Worm (Caenorhabditis elegans) whole organism, L4 larva: ENCODE results near the gene ttll-4.

Experiments used
- F26F4.8 ChIP-seq: fragments of 200-800 bp; sonication (Bioruptor generic); conservative IDR thresholded peaks from 2 replicates; pipeline ENCODE4 v1.3.6; 2022; ENCODE audit warnings: missing genetic modification characterization, missing compliant biosample characterization
- R02D3.7 ChIP-seq: fragments of 150-350 bp; sonication (generic microtip); optimal IDR thresholded peaks from 3 replicates; lab custom pipeline; 2014; ENCODE audit warnings: missing biosample characterization, missing genetic modification characterization
- T20F7.1 ChIP-seq: fragments of 200-800 bp; sonication (Bioruptor generic); optimal IDR thresholded peaks from 2 replicates; lab custom pipeline; 2018; ENCODE audit warnings: mild to moderate bottlenecking, missing genetic modification characterization, missing compliant biosample characterization
- Y5F2A.4 ChIP-seq: fragments of 200-800 bp; sonication (Bioruptor generic); optimal IDR thresholded peaks from 2 replicates; lab custom pipeline; 2018; ENCODE audit warnings: mild to moderate bottlenecking, missing genetic modification characterization, missing compliant biosample characterization
- ZK337.2 ChIP-seq: fragments of 200-800 bp; sonication (Bioruptor generic); IDR thresholded peaks from 2 replicates; pipeline ENCODE4 v1.3.6; 2022; ENCODE audit warnings: missing genetic modification reagents, missing genetic modification characterization, missing compliant biosample characterization
- arid-1 ChIP-seq: fragments of 200-800 bp; sonication (Bioruptor generic); conservative IDR thresholded peaks from 2 replicates; pipeline ENCODE4 v1.3.6; 2022; ENCODE audit warnings: missing genetic modification reagents, missing genetic modification characterization, missing compliant biosample characterization
- ceh-20 ChIP-seq: fragments of 200-800 bp; sonication (Bioruptor generic); IDR thresholded peaks from 2 replicates; pipeline ENCODE4 v1.3.6; 2022; ENCODE audit warnings: missing genetic modification reagents, missing genetic modification characterization, missing compliant biosample characterization
- ceh-82 ChIP-seq: sonication (generic microtip); optimal IDR thresholded peaks from 2 replicates; lab custom pipeline; 2017; ENCODE audit warnings: missing biosample characterization, missing genetic modification characterization
- ces-1 ChIP-seq: fragments of 150-350 bp; sonication (generic microtip); optimal IDR thresholded peaks from 4 replicates; lab custom pipeline; 2014; ENCODE audit warnings: missing biosample characterization, missing genetic modification reagents, missing genetic modification characterization
- daf-12 ChIP-seq: fragments of 150-350 bp; optimal IDR thresholded peaks from 2 replicates; lab custom pipeline; 2014; ENCODE audit warnings: missing biosample characterization, missing genetic modification reagents, missing genetic modification characterization
- dpl-1 ChIP-seq: fragments of 150-350 bp; optimal IDR thresholded peaks from 2 replicates; lab custom pipeline; 2014; ENCODE audit warnings: missing biosample characterization, missing genetic modification reagents, missing genetic modification characterization
- dve-1 ChIP-seq: sonication (generic microtip); optimal IDR thresholded peaks from 2 replicates; lab custom pipeline; 2017; ENCODE audit warnings: antibody characterized with exemption, mild to moderate bottlenecking, missing genetic modification characterization, missing compliant biosample characterization; ENCODE audit not compliant: insufficient read depth
- fkh-10 ChIP-seq: fragments of 150-350 bp; optimal IDR thresholded peaks from 2 replicates; lab custom pipeline; 2014; ENCODE audit warnings: missing biosample characterization, missing genetic modification reagents, missing genetic modification characterization
- hif-1 ChIP-seq, 2 experiments: sonication (generic microtip); optimal IDR thresholded peaks; 2 replicates each; lab custom pipeline; 2016 to 2017; ENCODE audit warnings: missing compliant biosample characterization in 2 of 2, missing genetic modification characterization in 2 of 2, missing genetic modification reagents in 2 of 2, missing genotype in 2 of 2, mild to moderate bottlenecking in 1 of 2
- hmg-1.1 ChIP-seq: fragments of 200-800 bp; sonication (Bioruptor generic); IDR thresholded peaks from 2 replicates; pipeline ENCODE4 v1.3.6; 2022; ENCODE audit warnings: missing genetic modification reagents, missing genetic modification characterization, missing compliant biosample characterization
- lin-13 ChIP-seq: fragments of 150-350 bp; optimal IDR thresholded peaks from 2 replicates; lab custom pipeline; 2014; ENCODE audit warnings: missing biosample characterization, missing genetic modification reagents, missing genetic modification characterization
- lin-15B ChIP-seq: fragments of 150-350 bp; sonication (generic microtip); optimal IDR thresholded peaks from 3 replicates; lab custom pipeline; 2014; ENCODE audit warnings: missing biosample characterization, missing genetic modification characterization
- lin-29 ChIP-seq: fragments of 200-800 bp; sonication (Bioruptor generic); IDR thresholded peaks from 2 replicates; pipeline ENCODE4 v1.3.6; 2022; ENCODE audit warnings: missing genetic modification reagents, missing genetic modification characterization, missing compliant biosample characterization
- lin-38 ChIP-seq: fragments of 200-800 bp; sonication (Bioruptor generic); IDR thresholded peaks from 2 replicates; pipeline ENCODE4 v1.3.6; 2022; ENCODE audit warnings: missing genetic modification reagents, missing genetic modification characterization, missing compliant biosample characterization
- lir-3 ChIP-seq: sonication (generic microtip); optimal IDR thresholded peaks from 2 replicates; lab custom pipeline; 2016; ENCODE audit warnings: mild to moderate bottlenecking, missing genetic modification characterization, missing compliant biosample characterization
- lsy-2 ChIP-seq, 2 experiments: fragments of 150-350 bp in 1 of 2; sonication (generic microtip) in 1 of 2; optimal IDR thresholded peaks; 2 replicates each; lab custom pipeline; 2014 to 2017; ENCODE audit warnings: missing biosample characterization in 2 of 2, missing genetic modification characterization in 2 of 2
- madf-5 ChIP-seq, 2 experiments: fragments of 200-800 bp; sonication (Bioruptor generic); IDR thresholded peaks; 2 replicates each; pipeline ENCODE4 v1.3.6; 2022; ENCODE audit warnings: missing compliant biosample characterization in 2 of 2, missing genetic modification characterization in 2 of 2
- mdt-29 ChIP-seq: fragments of 200-800 bp; sonication (Bioruptor generic); IDR thresholded peaks from 2 replicates; pipeline ENCODE4 v1.3.6; 2022; ENCODE audit warnings: missing genetic modification reagents, missing genetic modification characterization, missing compliant biosample characterization
- mep-1 ChIP-seq: fragments of 150-350 bp; sonication (generic microtip); optimal IDR thresholded peaks from 3 replicates; lab custom pipeline; 2014; ENCODE audit warnings: missing biosample characterization, missing genetic modification characterization
- mes-2 ChIP-seq: sonication (generic microtip); optimal IDR thresholded peaks from 2 replicates; lab custom pipeline; 2016; ENCODE audit warnings: missing genotype, mild to moderate bottlenecking, missing genetic modification characterization, missing compliant biosample characterization; ENCODE audit not compliant: poor library complexity, severe bottlenecking
- mxl-3 ChIP-seq: fragments of 200-800 bp; sonication (Bioruptor generic); optimal IDR thresholded peaks from 2 replicates; lab custom pipeline; 2018; ENCODE audit warnings: mild to moderate bottlenecking, missing genetic modification characterization, missing compliant biosample characterization
- nhr-10 ChIP-seq: fragments of 150-350 bp; optimal IDR thresholded peaks from 2 replicates; lab custom pipeline; 2014; ENCODE audit warnings: missing biosample characterization, missing genetic modification characterization
- nhr-102 ChIP-seq: sonication (generic microtip); optimal IDR thresholded peaks from 2 replicates; lab custom pipeline; 2016; ENCODE audit warnings: mild to moderate bottlenecking, missing genetic modification characterization, moderate library complexity, missing compliant biosample characterization
- nhr-11 ChIP-seq: fragments of 150-350 bp; optimal IDR thresholded peaks from 2 replicates; lab custom pipeline; 2014; ENCODE audit warnings: missing biosample characterization, missing genetic modification characterization
- nhr-237 ChIP-seq: sonication (generic microtip); optimal IDR thresholded peaks from 2 replicates; lab custom pipeline; 2017; ENCODE audit warnings: missing biosample characterization, missing genetic modification characterization
- nhr-25 ChIP-seq: sonication (generic microtip); optimal IDR thresholded peaks from 2 replicates; lab custom pipeline; 2017; ENCODE audit warnings: missing genetic modification characterization, mild to moderate bottlenecking, missing compliant biosample characterization, antibody characterized with exemption, moderate library complexity, borderline replicate concordance; ENCODE audit not compliant: insufficient read depth
- nhr-28 ChIP-seq: fragments of 150-350 bp; optimal IDR thresholded peaks from 2 replicates; lab custom pipeline; 2014; ENCODE audit warnings: missing biosample characterization, missing genetic modification characterization
- nhr-76 ChIP-seq: fragments of 150-350 bp; optimal IDR thresholded peaks from 2 replicates; lab custom pipeline; 2014; ENCODE audit warnings: missing biosample characterization, missing genetic modification characterization
- nhr-77 ChIP-seq: fragments of 150-350 bp; optimal IDR thresholded peaks from 2 replicates; lab custom pipeline; 2014; ENCODE audit warnings: missing biosample characterization, missing genetic modification characterization
- skn-1 ChIP-seq: fragments of 150-350 bp; optimal IDR thresholded peaks from 2 replicates; lab custom pipeline; 2014; ENCODE audit warnings: missing biosample characterization, missing genetic modification characterization
- snpc-1.2 ChIP-seq: fragments of 200-800 bp; sonication (Bioruptor generic); IDR thresholded peaks from 2 replicates; pipeline ENCODE4 v1.3.6; 2022; ENCODE audit warnings: missing genetic modification reagents, missing genetic modification characterization, missing compliant biosample characterization
- snpc-4 ChIP-seq: fragments of 150-350 bp; optimal IDR thresholded peaks from 2 replicates; lab custom pipeline; 2014; ENCODE audit warnings: missing biosample characterization, missing genetic modification characterization
- zfp-2 ChIP-seq: sonication (generic microtip); optimal IDR thresholded peaks from 2 replicates; lab custom pipeline; 2016; ENCODE audit warnings: mild to moderate bottlenecking, missing genetic modification characterization, missing compliant biosample characterization
- zfp-3 ChIP-seq: fragments of 200-800 bp; sonication (Bioruptor generic); conservative IDR thresholded peaks from 2 replicates; pipeline ENCODE4 v1.3.6; 2022; ENCODE audit warnings: missing genetic modification reagents, missing genetic modification characterization, missing compliant biosample characterization
- ztf-11 ChIP-seq: fragments of 150-350 bp; optimal IDR thresholded peaks from 2 replicates; lab custom pipeline; 2014; ENCODE audit warnings: missing biosample characterization, missing genetic modification characterization
- ztf-7 ChIP-seq: fragments of 150-350 bp; optimal IDR thresholded peaks from 2 replicates; lab custom pipeline; 2014; ENCODE audit warnings: missing biosample characterization, missing genetic modification characterization

ttll-4 gene

ce11 chrIII:10108995-10109394 lies 15.0 kb upstream of the ttll-4 start, which contains the start of gene T16H12.9:
TSS of gene T16H12.9 (plus strand) at chrIII:10109295.
- TF ChIP-seq nhr-76 (tag; lab: Kevin White, UChicago) (no peak), hmg-1.1 (no peak), ztf-11 (tag; lab: Kevin White, UChicago) (no peak), ceh-20 (GFP tag; lab: Robert Waterston, UW) (no peak), lir-3 (tag; lab: Kevin White, UChicago) (no peak), nhr-237 (no peak), nhr-77 (tag; lab: Kevin White, UChicago) (no peak), Y5F2A.4 (no peak), nhr-102 (tag; lab: Kevin White, UChicago) (no peak), lin-29 (no peak), skn-1 (tag; lab: Kevin White, UChicago) (no peak), ceh-82 (tag; lab: Kevin White, UChicago) (no peak), snpc-4 (tag; lab: Kevin White, UChicago) (no peak), F26F4.8 (no peak)

ce11 chrIII:10112958-10113357 lies 11.0 kb upstream of the ttll-4 start, which contains the start of gene vps-29:
TSS of gene vps-29 (minus strand) at chrIII:10113058.
- TF ChIP-seq snpc-1.2 (GFP tag; lab: Robert Waterston, UW) (no peak), nhr-11 (no peak), ztf-7 (tag; lab: Kevin White, UChicago) (no peak), snpc-4 (tag; lab: Kevin White, UChicago) (no peak), mxl-3 (GFP tag; lab: Kevin White, UChicago) (no peak), zfp-3 (no peak), nhr-102 (tag; lab: Kevin White, UChicago) (no peak), nhr-25 (tag; lab: Kevin White, UChicago) (no peak), mdt-29 (GFP tag; lab: Robert Waterston, UW) (no peak), F26F4.8 (no peak), lin-15B (tag; lab: Kevin White, UChicago) (no peak), ces-1 (no peak), ZK337.2 (GFP tag; lab: Robert Waterston, UW) (no peak), lin-29 (no peak)
- TF ChIP-seq, all 104 proteins: peak for 0

ce11 chrIII:10114662-10115061 lies 9.3 kb upstream of the ttll-4 start, which contains the start of the genes ZK1128.1 and mett-10:
TSS of gene ZK1128.1 (minus strand) at chrIII:10114760.
TSS of gene mett-10 (plus strand) at chrIII:10115036.
- TF ChIP-seq madf-5 (GFP tag; IDR thresholded peaks at IDR 0.05; lab: Robert Waterston, UW) (no peak), lsy-2 (tag; optimal IDR thresholded peaks at IDR 0.05; lab: Kevin White, UChicago) (peak in 1 of 2 experiments; percentile 68), T20F7.1 (no peak), dve-1 (tag; lab: Kevin White, UChicago) (peak; percentile 9), R02D3.7 (tag; lab: Kevin White, UChicago) (peak; percentile 61), dpl-1 (GFP tag; lab: Kevin White, UChicago) (peak; percentile 33), hmg-1.1 (0 out of 2 replicates have a peak, but pooled peaks have one; percentile 13), mes-2 (tag; lab: Kevin White, UChicago) (peak; percentile 45), arid-1 (GFP tag; lab: Robert Waterston, UW) (no peak), lin-38 (GFP tag; lab: Robert Waterston, UW) (no peak)

- TF ChIP-seq lin-13 (GFP tag; lab: Kevin White, UChicago) (no peak), lin-29 (no peak), snpc-4 (tag; lab: Kevin White, UChicago) (no peak), zfp-2 (tag; lab: Kevin White, UChicago) (no peak), hif-1 (tag; optimal IDR thresholded peaks at IDR 0.05; lab: Kevin White, UChicago) (no peak), F26F4.8 (no peak), daf-12 (tag; lab: Kevin White, UChicago) (no peak), nhr-10 (tag; lab: Kevin White, UChicago) (no peak), fkh-10 (GFP tag; lab: Kevin White, UChicago) (no peak), arid-1 (GFP tag; lab: Robert Waterston, UW) (no peak), mep-1 (tag; lab: Kevin White, UChicago) (no peak), nhr-28 (tag; lab: Kevin White, UChicago) (no peak)
Observed at ce11 chrIII:10118818-10119217, 5.2 kb upstream of the ttll-4 start, which contains the start of gene ZK1128.3. TSS of gene ZK1128.3 (minus strand) at chrIII:10118918.
